Worm (Caenorhabditis elegans) whole organism, late embryonic: ENCODE results near the gene acr-23.

Experiments used
- ceh-24 ChIP-seq: sonication (generic microtip); optimal IDR thresholded peaks from 2 replicates; lab custom pipeline; 2016; ENCODE audit warnings: mild to moderate bottlenecking, missing genetic modification characterization, missing compliant biosample characterization
- ceh-34 ChIP-seq: sonication (generic microtip); optimal IDR thresholded peaks from 2 replicates; lab custom pipeline; 2016; ENCODE audit warnings: mild to moderate bottlenecking, missing genetic modification characterization, missing compliant biosample characterization
- ceh-9 ChIP-seq: sonication (generic microtip); optimal IDR thresholded peaks from 2 replicates; lab custom pipeline; 2016; ENCODE audit warnings: mild to moderate bottlenecking, missing genetic modification characterization, inconsistent platforms, missing compliant biosample characterization
- dmd-4 ChIP-seq: sonication (generic microtip); optimal IDR thresholded peaks from 2 replicates; lab custom pipeline; 2016; ENCODE audit warnings: borderline replicate concordance, missing genetic modification characterization, missing compliant biosample characterization
- lin-11 ChIP-seq: fragments of 200-800 bp; sonication (Bioruptor generic); optimal IDR thresholded peaks from 2 replicates; lab custom pipeline; 2018; ENCODE audit warnings: mild to moderate bottlenecking, missing genetic modification characterization, missing compliant biosample characterization
- nhr-11 ChIP-seq: fragments of 150-350 bp; optimal IDR thresholded peaks from 2 replicates; lab custom pipeline; 2014; ENCODE audit warnings: missing biosample characterization, missing genetic modification characterization
- ref-2 ChIP-seq: sonication (generic microtip); optimal IDR thresholded peaks from 2 replicates; lab custom pipeline; 2016; ENCODE audit warnings: missing genetic modification characterization, missing compliant biosample characterization
- sdc-2 ChIP-seq: sonication (generic microtip); optimal IDR thresholded peaks from 2 replicates; lab custom pipeline; 2016; ENCODE audit warnings: missing genotype, missing genetic modification characterization, missing compliant biosample characterization
- unc-42 ChIP-seq: sonication (generic microtip); optimal IDR thresholded peaks from 2 replicates; lab custom pipeline; 2016; ENCODE audit warnings: missing genotype, missing genetic modification characterization, missing compliant biosample characterization
- unc-55 ChIP-seq: sonication (generic microtip); optimal IDR thresholded peaks from 2 replicates; lab custom pipeline; 2017; ENCODE audit warnings: missing biosample characterization, missing genetic modification reagents, missing genetic modification characterization
- unc-86 ChIP-seq: sonication (generic microtip); optimal IDR thresholded peaks from 2 replicates; lab custom pipeline; 2016; ENCODE audit warnings: missing genetic modification characterization, missing compliant biosample characterization
- ztf-16 ChIP-seq: sonication (generic microtip); optimal IDR thresholded peaks from 2 replicates; lab custom pipeline; 2017; ENCODE audit warnings: missing genetic modification characterization, missing compliant biosample characterization

DNA sequence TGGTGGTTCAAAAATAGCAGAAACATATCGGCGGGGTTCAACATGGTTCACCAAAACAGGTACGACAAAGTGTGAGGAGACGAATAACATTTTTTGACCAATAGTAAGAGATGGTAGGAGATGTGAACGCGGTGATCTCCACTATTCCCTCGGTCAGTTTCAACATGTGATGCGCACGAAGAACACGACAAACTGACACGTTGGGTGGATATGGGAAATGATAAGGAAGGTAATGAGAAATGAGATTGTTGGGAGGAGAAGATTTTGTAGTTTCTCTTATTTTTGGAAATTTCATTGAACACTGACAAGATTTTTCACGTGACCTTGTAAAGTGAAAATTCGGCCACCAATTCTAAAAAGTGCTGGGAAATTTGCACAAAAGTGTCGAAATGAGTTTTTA, 48.7 kb downstream of the acr-23 start:
- TF ChIP-seq ceh-9 (tag; lab: Kevin White, UChicago) = no peak
- TF ChIP-seq ceh-24 (tag; lab: Kevin White, UChicago) = no peak
- TF ChIP-seq ref-2 (tag; lab: Kevin White, UChicago) = no peak
- TF ChIP-seq lin-11 (tag; lab: Kevin White, UChicago) = no peak
- no peak for TF ChIP-seq ceh-34 (tag; lab: Kevin White, UChicago)
- TF ChIP-seq unc-55 (GFP tag; lab: Kevin White, UChicago) = no peak
- TF ChIP-seq nhr-11 = no peak
- TF ChIP-seq ztf-16 (tag; lab: Kevin White, UChicago) = no peak
- no peak for TF ChIP-seq unc-86 (tag; lab: Kevin White, UChicago)
- no peak for TF ChIP-seq dmd-4
- TF ChIP-seq unc-42 (tag; lab: Kevin White, UChicago) = no peak
- no peak for TF ChIP-seq sdc-2 (tag; lab: Kevin White, UChicago)
